Fruit fly (Drosophila melanogaster) whole organism, larva: ENCODE data around the gene pns.
A peak's percentile ranks its signal among the peaks of the same experiment; 100 is the strongest.

Source experiments
- noc ChIP-seq: fragments of 200-800 bp; sonication (Bioruptor generic); optimal IDR thresholded peaks from 3 replicates; lab custom pipeline; 2019; ENCODE audit warnings: missing biosample characterization, mild to moderate bottlenecking, missing genetic modification characterization, moderate library complexity

Gene pns

DNA sequence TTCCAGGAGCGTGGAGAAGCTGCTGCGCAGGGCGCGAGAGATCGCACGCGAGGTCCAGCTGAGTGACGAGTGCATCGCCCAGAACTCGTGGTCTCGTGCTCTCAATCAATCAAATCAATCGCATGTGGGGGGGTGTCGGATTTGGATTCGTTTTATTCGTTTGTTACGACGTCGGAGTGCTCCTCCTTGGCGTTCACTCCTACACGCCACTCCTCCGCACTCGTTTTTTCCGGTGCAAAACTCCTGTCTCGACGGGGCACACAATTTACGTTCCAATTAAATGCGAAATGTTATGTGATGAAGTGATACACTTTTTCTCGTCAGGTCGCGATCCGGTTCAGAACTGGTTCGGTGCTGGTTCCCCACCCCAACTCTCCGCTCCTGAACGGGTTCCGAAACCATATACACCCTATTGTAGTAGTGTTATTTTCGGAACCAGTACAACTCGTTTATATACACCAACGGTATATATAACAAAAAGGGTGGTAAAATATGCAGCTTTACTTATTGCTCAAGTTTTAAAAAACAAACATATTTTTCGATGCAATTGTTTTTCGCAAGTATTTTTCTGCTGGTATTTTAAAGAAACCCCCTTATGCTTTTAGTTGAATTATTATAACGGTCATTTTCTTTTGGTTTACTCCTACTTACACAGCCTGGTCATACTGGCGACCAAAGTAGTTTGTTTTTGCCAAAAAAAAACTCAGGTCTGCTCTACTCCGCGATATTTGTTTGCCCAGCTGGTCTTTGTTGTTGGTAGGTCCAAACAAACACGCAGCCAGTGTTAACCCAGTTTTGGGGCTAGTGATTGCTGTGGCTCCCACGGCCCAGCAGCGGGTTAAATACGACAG lies at the start of gene pns, which contains the start of gene CG12091:
pns (plus strand) TSS at position 651 of the 851 bp plus-strand sequence.
CG12091 (minus strand) TSS at position 349 of the 851 bp plus-strand sequence.
- TF ChIP-seq noc (tag; lab: Kevin White, UChicago), result peak; percentile 74

DNA sequence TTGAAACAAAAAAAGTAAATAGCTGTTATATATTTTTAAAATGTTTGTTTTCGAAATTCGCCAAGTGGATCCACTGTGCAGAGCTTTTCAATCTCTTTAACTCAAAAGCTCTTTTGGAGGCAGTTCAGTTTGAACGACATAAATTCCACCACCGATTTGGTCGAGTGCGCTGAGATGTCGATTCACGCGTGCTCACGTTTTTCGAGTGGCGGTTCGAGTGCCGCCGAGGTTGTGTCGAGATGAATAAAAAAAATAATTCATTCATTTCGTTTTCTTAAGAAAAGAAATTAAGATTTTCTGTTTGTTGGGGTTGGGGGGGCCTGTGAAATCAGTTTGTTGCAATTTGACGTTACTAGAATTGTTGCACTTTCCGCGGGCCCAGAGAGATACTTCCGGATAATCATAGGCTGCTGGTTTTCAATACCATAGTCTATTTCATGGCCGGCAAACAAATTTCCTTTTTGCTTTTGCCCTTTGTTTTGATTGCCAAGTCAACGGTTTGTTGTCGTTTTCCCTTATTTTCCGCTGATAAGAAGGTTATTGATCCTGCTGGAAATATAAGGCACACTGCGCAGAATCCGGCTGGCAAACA lies 48.2 kb upstream of the pns start:
- no peak for TF ChIP-seq noc (tag; lab: Kevin White, UChicago)

DNA sequence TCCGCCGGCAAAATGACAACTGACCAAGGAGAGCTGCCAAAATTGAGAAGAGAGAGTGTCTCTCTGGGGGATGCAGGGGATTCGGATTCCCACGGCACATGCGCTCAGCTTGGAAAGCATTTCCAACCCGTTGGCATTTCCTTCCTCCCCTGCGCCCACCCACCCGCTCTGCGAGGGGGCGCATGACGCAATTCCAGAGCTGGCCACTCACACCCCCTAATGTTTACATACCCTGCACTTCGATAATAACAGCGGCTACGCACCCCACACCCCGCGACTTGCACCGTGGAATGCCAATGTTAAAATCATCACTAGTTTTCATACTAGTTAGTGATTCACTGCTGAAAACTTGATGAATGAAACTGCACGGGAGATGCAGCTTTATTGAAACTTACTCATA lies 47.4 kb upstream of the pns start, which contains the start of gene stet:
stet (minus strand) TSS at position 25 of the 400 bp plus-strand sequence.
- no peak for TF ChIP-seq noc (tag; lab: Kevin White, UChicago)

DNA sequence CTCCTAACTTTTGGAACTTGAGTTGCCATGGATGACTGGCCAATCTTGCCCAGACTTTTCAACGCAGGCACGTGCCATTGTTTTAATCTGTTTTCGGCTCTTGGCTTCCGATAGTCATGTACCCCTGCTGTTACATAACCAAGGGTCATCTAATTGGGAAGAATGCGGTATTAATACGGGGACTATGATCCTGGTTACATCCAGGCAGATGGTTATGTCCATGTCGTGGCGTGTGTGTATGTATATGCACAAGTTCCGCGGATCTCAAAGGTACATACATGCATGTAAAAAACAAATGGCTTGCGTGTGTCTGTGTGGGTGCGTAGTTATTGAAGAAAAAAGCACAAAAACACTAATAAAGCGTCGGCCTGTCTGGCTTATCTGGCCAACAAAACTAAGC lies 41.1 kb upstream of the pns start:
- TF ChIP-seq noc (tag; lab: Kevin White, UChicago), result no peak

DNA sequence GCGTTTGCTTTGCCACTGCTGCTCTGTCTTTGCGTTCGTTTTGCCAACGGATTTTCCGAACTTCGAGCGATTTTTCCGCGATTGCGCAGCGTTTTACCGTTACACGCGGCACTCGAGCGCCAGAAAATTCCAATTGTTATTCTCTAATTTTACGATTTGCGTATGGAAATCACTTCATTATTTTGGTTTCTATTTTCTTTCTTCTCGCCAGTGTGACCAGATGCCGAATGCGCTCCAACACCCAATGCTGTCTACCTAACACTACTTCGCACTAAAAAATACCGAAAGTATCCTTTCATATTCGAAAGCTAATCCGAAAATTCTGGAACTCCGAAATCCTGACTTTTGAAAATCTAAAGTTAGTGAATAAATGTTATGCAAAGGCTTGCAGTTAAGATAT lies 40.5 kb upstream of the pns start, which contains the start of gene CG12084:
CG12084 (minus strand) TSS at position 236 of the 400 bp plus-strand sequence.
- TF ChIP-seq noc (tag; lab: Kevin White, UChicago), result no peak

dm6 chr3L:1502086-1502893 lies 34.6 kb upstream of the pns start, which contains the start of the genes hfp and Psa:
Gene hfp, minus strand, starts transcription at chr3L:1502590.
Gene Psa, plus strand, starts transcription at chr3L:1502843.
- peak; percentile 6 for TF ChIP-seq noc (tag; lab: Kevin White, UChicago)

dm6 chr3L:1515820-1516540 lies 21.0 kb upstream of the pns start:
- TF ChIP-seq noc (tag; lab: Kevin White, UChicago), result peak; percentile 81

- TF ChIP-seq noc (tag; lab: Kevin White, UChicago), result no peak
Observed at dm6 chr3L:1516631-1517273, 20.2 kb upstream of the pns start, which contains the start of gene cue. Gene cue, minus strand, starts transcription at chr3L:1517271.

dm6 chr3L:1517274-1518047 lies 19.5 kb upstream of the pns start:
- no peak for TF ChIP-seq noc (tag; lab: Kevin White, UChicago)

- peak; percentile 72 for TF ChIP-seq noc (tag; lab: Kevin White, UChicago)
Observed at dm6 chr3L:1518715-1519603, 18.0 kb upstream of the pns start.

DNA sequence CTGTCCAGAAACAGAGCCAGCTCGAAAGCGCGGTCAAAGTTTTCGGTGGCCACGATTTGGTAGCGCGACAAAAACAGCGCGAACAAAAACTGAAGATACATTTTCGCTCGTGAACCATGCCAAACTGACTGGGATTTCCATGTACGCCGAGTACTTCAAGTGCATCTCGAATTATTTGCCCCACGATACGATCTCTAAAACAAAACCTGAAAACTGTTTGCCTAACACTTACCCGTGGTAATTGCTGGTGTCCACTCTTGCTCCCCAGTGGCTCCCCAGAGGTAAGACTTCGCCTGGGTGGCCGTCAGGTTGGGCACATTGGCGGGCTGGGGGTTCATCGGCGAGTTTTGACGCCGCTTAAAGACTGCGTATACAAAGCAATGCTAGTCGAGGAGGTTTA lies 5.8 kb upstream of the pns start, which contains the start of gene Ir62a:
Ir62a (minus strand) TSS at position 101 of the 400 bp plus-strand sequence.
- TF ChIP-seq noc (tag; lab: Kevin White, UChicago), result no peak

dm6 chr3L:1533699-1534431 lies 3.1 kb upstream of the pns start, which contains the start of gene Iml1:
Gene Iml1, minus strand, starts transcription at chr3L:1534034.
- TF ChIP-seq noc (tag; lab: Kevin White, UChicago), result no peak
